Worm (Caenorhabditis elegans) whole organism, young adult: ENCODE data around the gene K10C2.6.

ENCODE experiments used
- B0019.2 ChIP-seq: fragments of 200-800 bp; sonication (Bioruptor generic); conservative IDR thresholded peaks from 2 replicates; pipeline ENCODE4 v1.3.6; 2022; ENCODE audit warnings: missing genetic modification reagents, missing genetic modification characterization, missing compliant biosample characterization
- C06A6.2 ChIP-seq: fragments of 200-800 bp; sonication (Bioruptor generic); conservative IDR thresholded peaks from 2 replicates; pipeline ENCODE4 v1.3.6; 2022; ENCODE audit warnings: missing genetic modification characterization, missing compliant biosample characterization
- D2030.7 ChIP-seq: fragments of 200-800 bp; sonication (Bioruptor generic); IDR thresholded peaks from 2 replicates; pipeline ENCODE4 v1.3.6; 2022; ENCODE audit warnings: missing genetic modification reagents, missing genetic modification characterization, missing compliant biosample characterization
- F39B2.1 ChIP-seq: fragments of 200-800 bp; sonication (Bioruptor generic); IDR thresholded peaks from 2 replicates; pipeline ENCODE4 v1.3.6; 2022; ENCODE audit warnings: missing genetic modification reagents, missing genetic modification characterization, missing compliant biosample characterization
- K11D2.4 ChIP-seq: fragments of 200-800 bp; sonication (Bioruptor generic); IDR thresholded peaks from 2 replicates; pipeline ENCODE4 v1.3.6; 2022; ENCODE audit warnings: missing genetic modification reagents, missing genetic modification characterization, missing compliant biosample characterization
- K12H6.12 ChIP-seq: fragments of 200-800 bp; sonication (Bioruptor generic); optimal IDR thresholded peaks from 2 replicates; lab custom pipeline; 2018; ENCODE audit warnings: mild to moderate bottlenecking, missing genetic modification characterization, missing compliant biosample characterization
- T07F8.4 ChIP-seq: sonication (generic microtip); optimal IDR thresholded peaks from 2 replicates; lab custom pipeline; 2016; ENCODE audit warnings: mild to moderate bottlenecking, missing genetic modification characterization, moderate library complexity, missing compliant biosample characterization
- T26A5.8 ChIP-seq: sonication (generic microtip); optimal IDR thresholded peaks from 2 replicates; lab custom pipeline; 2016; ENCODE audit warnings: missing genetic modification characterization, missing compliant biosample characterization
- Y79H2A.3 ChIP-seq: fragments of 200-800 bp; sonication (Bioruptor generic); conservative IDR thresholded peaks from 2 replicates; pipeline ENCODE4 v1.3.6; 2022; ENCODE audit warnings: missing genetic modification reagents, missing genetic modification characterization, missing compliant biosample characterization
- aptf-3 ChIP-seq: fragments of 200-800 bp; sonication (Bioruptor generic); IDR thresholded peaks from 2 replicates; pipeline ENCODE4 v1.3.6; 2022; ENCODE audit warnings: missing genetic modification characterization, missing compliant biosample characterization
- attf-3 ChIP-seq: fragments of 200-800 bp; sonication (Bioruptor generic); conservative IDR thresholded peaks from 2 replicates; pipeline ENCODE4 v1.3.6; 2022; ENCODE audit warnings: missing genetic modification reagents, missing genetic modification characterization, missing compliant biosample characterization
- bed-1 ChIP-seq: fragments of 200-800 bp; sonication (Bioruptor generic); IDR thresholded peaks from 2 replicates; pipeline ENCODE4 v1.3.6; 2022; ENCODE audit warnings: missing genetic modification reagents, missing genetic modification characterization, missing compliant biosample characterization
- cebp-1 ChIP-seq, 2 experiments: fragments of 200-800 bp in 1 of 2; sonication (Bioruptor generic) in 1 of 2; sonication (generic microtip) in 1 of 2; IDR thresholded peaks in 1 of 2; optimal IDR thresholded peaks in 1 of 2; 2 replicates each; pipeline versions ENCODE4 v1.3.6 to Lab custom; 2017 to 2022; ENCODE audit warnings: missing compliant biosample characterization in 2 of 2, missing genetic modification characterization in 2 of 2, mild to moderate bottlenecking in 1 of 2, missing genetic modification reagents in 1 of 2, moderate library complexity in 1 of 2
- ceh-40 ChIP-seq: fragments of 200-800 bp; sonication (Bioruptor generic); IDR thresholded peaks from 2 replicates; pipeline ENCODE4 v1.3.6; 2022; ENCODE audit warnings: missing genetic modification characterization, missing compliant biosample characterization
- ceh-58 ChIP-seq: fragments of 200-800 bp; sonication (Bioruptor generic); IDR thresholded peaks from 2 replicates; pipeline ENCODE4 v1.3.6; 2022; ENCODE audit warnings: missing genetic modification characterization, missing compliant biosample characterization
- ceh-79 ChIP-seq: sonication (generic microtip); optimal IDR thresholded peaks from 2 replicates; lab custom pipeline; 2017; ENCODE audit warnings: mild to moderate bottlenecking, missing genetic modification characterization, missing compliant biosample characterization
- dox-1 ChIP-seq: fragments of 200-800 bp; sonication (Bioruptor generic); IDR thresholded peaks from 2 replicates; pipeline ENCODE4 v1.3.6; 2022; ENCODE audit warnings: missing genetic modification reagents, missing genetic modification characterization, missing compliant biosample characterization
- dpl-1 ChIP-seq: fragments of 150-350 bp; optimal IDR thresholded peaks from 2 replicates; lab custom pipeline; 2014; ENCODE audit warnings: missing biosample characterization, missing genetic modification reagents, missing genetic modification characterization
- efl-1 ChIP-seq: fragments of 150-350 bp; optimal IDR thresholded peaks from 2 replicates; lab custom pipeline; 2014; ENCODE audit warnings: missing biosample characterization, missing genetic modification reagents, missing genetic modification characterization
- egl-18 ChIP-seq: fragments of 200-800 bp; sonication (Bioruptor generic); IDR thresholded peaks from 2 replicates; pipeline ENCODE4 v1.3.6; 2022; ENCODE audit warnings: missing genetic modification reagents, missing genetic modification characterization, missing compliant biosample characterization
- egl-44 ChIP-seq: fragments of 200-800 bp; sonication (Bioruptor generic); IDR thresholded peaks from 2 replicates; pipeline ENCODE4 v1.3.6; 2022; ENCODE audit warnings: missing genetic modification reagents, missing genetic modification characterization, missing compliant biosample characterization
- egrh-3 ChIP-seq: fragments of 200-800 bp; sonication (Bioruptor generic); IDR thresholded peaks from 2 replicates; pipeline ENCODE4 v1.3.6; 2022; ENCODE audit warnings: missing genetic modification reagents, missing genetic modification characterization, missing compliant biosample characterization
- ets-4 ChIP-seq: fragments of 200-800 bp; sonication (Bioruptor generic); optimal IDR thresholded peaks from 2 replicates; lab custom pipeline; 2018; ENCODE audit warnings: mild to moderate bottlenecking, missing genetic modification characterization, missing compliant biosample characterization
- gei-17 ChIP-seq: fragments of 200-800 bp; sonication (Bioruptor generic); optimal IDR thresholded peaks from 2 replicates; lab custom pipeline; 2018; ENCODE audit warnings: mild to moderate bottlenecking, missing genetic modification characterization, missing compliant biosample characterization
- him-1 ChIP-seq: sonication (generic microtip); optimal IDR thresholded peaks from 2 replicates; lab custom pipeline; 2016; ENCODE audit warnings: missing genotype, missing genetic modification reagents, missing genetic modification characterization, missing compliant biosample characterization
- hlh-26 ChIP-seq: fragments of 200-800 bp; sonication (Bioruptor generic); conservative IDR thresholded peaks from 2 replicates; pipeline ENCODE4 v1.3.6; 2022; ENCODE audit warnings: missing genetic modification reagents, missing genetic modification characterization, missing compliant biosample characterization
- hmg-20 ChIP-seq: fragments of 200-800 bp; sonication (Bioruptor generic); IDR thresholded peaks from 2 replicates; pipeline ENCODE4 v1.3.6; 2022; ENCODE audit warnings: missing genetic modification reagents, missing genetic modification characterization, missing compliant biosample characterization
- lag-1 ChIP-seq: fragments of 200-800 bp; sonication (Bioruptor generic); IDR thresholded peaks from 2 replicates; pipeline ENCODE4 v1.3.6; 2022; ENCODE audit warnings: missing genetic modification reagents, missing genetic modification characterization, missing compliant biosample characterization
- let-526 ChIP-seq: fragments of 200-800 bp; sonication (Bioruptor generic); IDR thresholded peaks from 2 replicates; pipeline ENCODE4 v1.3.6; 2022; ENCODE audit warnings: missing genetic modification reagents, missing genetic modification characterization, missing compliant biosample characterization
- let-607 ChIP-seq, 2 experiments: fragments of 200-800 bp in 1 of 2; sonication (Bioruptor generic) in 1 of 2; sonication (generic microtip) in 1 of 2; optimal IDR thresholded peaks; 2 replicates each; lab custom pipeline; 2016 to 2018; ENCODE audit warnings: mild to moderate bottlenecking in 2 of 2, missing compliant biosample characterization in 2 of 2, missing genetic modification characterization in 2 of 2, moderate library complexity in 2 of 2, missing genotype in 1 of 2
- lin-26 ChIP-seq: fragments of 200-800 bp; sonication (Bioruptor generic); IDR thresholded peaks from 2 replicates; pipeline ENCODE4 v1.3.6; 2022; ENCODE audit warnings: missing genetic modification reagents, missing genetic modification characterization, missing compliant biosample characterization
- lin-40 ChIP-seq: sonication (generic microtip); optimal IDR thresholded peaks from 2 replicates; lab custom pipeline; 2016; ENCODE audit warnings: missing genetic modification characterization, mild to moderate bottlenecking, missing compliant biosample characterization, missing genotype, missing genetic modification reagents
- lsl-1 ChIP-seq: fragments of 200-800 bp; sonication (Bioruptor generic); optimal IDR thresholded peaks from 2 replicates; lab custom pipeline; 2018; ENCODE audit warnings: mild to moderate bottlenecking, missing genetic modification characterization, moderate library complexity, missing compliant biosample characterization
- madf-3 ChIP-seq: fragments of 200-800 bp; sonication (Bioruptor generic); IDR thresholded peaks from 2 replicates; pipeline ENCODE4 v1.3.6; 2022; ENCODE audit warnings: missing genetic modification reagents, missing genetic modification characterization, missing compliant biosample characterization
- madf-6 ChIP-seq: fragments of 200-800 bp; sonication (Bioruptor generic); IDR thresholded peaks from 2 replicates; pipeline ENCODE4 v1.3.6; 2022; ENCODE audit warnings: missing genetic modification reagents, missing genetic modification characterization, missing compliant biosample characterization
- nhr-90 ChIP-seq: sonication (generic microtip); optimal IDR thresholded peaks from 2 replicates; lab custom pipeline; 2016; ENCODE audit warnings: missing genotype, mild to moderate bottlenecking, missing genetic modification characterization, missing compliant biosample characterization
- pha-4 ChIP-seq: fragments of 150-350 bp; sonication (generic microtip); optimal IDR thresholded peaks from 2 replicates; lab custom pipeline; 2014; ENCODE audit warnings: missing biosample characterization, missing genetic modification reagents, missing genetic modification characterization
- sea-2 ChIP-seq: fragments of 200-800 bp; sonication (Bioruptor generic); IDR thresholded peaks from 2 replicates; pipeline ENCODE4 v1.3.6; 2022; ENCODE audit warnings: missing genetic modification characterization, missing compliant biosample characterization
- sptf-2 ChIP-seq: fragments of 200-800 bp; sonication (Bioruptor generic); optimal IDR thresholded peaks from 2 replicates; lab custom pipeline; 2018; ENCODE audit warnings: mild to moderate bottlenecking, missing genetic modification characterization, missing compliant biosample characterization
- unc-62 ChIP-seq: fragments of 150-350 bp; optimal IDR thresholded peaks from 2 replicates; lab custom pipeline; 2014; ENCODE audit warnings: missing biosample characterization, missing genetic modification reagents, missing genetic modification characterization
- zim-3 ChIP-seq: sonication (generic microtip); optimal IDR thresholded peaks from 2 replicates; lab custom pipeline; 2017; ENCODE audit warnings: mild to moderate bottlenecking, missing genetic modification characterization, moderate library complexity, missing compliant biosample characterization
- ztf-22 ChIP-seq: fragments of 200-800 bp; sonication (Bioruptor generic); optimal IDR thresholded peaks from 2 replicates; lab custom pipeline; 2018; ENCODE audit warnings: mild to moderate bottlenecking, missing genetic modification characterization, moderate library complexity, missing compliant biosample characterization
- ztf-26 ChIP-seq: sonication (generic microtip); optimal IDR thresholded peaks from 2 replicates; lab custom pipeline; 2017; ENCODE audit warnings: missing genetic modification characterization, missing compliant biosample characterization
- ztf-28 ChIP-seq: fragments of 200-800 bp; sonication (Bioruptor generic); IDR thresholded peaks from 2 replicates; pipeline ENCODE4 v1.3.6; 2022; ENCODE audit warnings: missing genetic modification reagents, missing genetic modification characterization, missing compliant biosample characterization
- ztf-3 ChIP-seq: fragments of 200-800 bp; sonication (Bioruptor generic); optimal IDR thresholded peaks from 2 replicates; lab custom pipeline; 2018; ENCODE audit warnings: mild to moderate bottlenecking, missing genetic modification characterization, missing compliant biosample characterization

The K10C2.6 gene

DNA sequence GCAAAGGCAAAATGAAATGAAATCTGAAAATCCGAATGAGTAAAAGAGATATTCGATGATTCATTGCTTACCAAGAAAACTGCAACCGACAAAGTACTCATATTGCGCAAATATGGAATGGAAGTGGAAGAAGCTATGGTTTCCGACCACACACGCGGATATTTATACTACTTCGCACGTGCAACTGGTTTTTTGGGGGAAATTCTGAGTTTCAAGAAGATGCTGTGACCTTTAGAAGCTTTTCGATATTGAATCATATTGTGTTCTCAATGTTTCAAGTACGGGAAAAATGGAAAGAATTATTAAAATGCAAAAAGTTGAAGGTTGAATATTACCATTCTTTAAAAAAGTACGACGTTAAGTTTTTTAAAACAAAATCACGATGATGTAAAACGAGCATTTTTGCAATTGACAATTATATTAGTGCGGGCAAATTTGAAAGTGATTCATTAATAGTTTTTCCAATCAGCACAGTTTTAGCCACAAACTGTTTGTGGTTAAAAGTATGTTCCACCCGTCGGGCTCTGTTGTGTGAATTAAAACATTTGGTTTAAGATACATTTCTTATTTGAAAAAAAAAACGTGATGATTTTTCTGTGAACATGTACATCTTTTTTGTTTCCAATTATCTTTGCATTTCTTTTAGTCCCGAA is at the start of gene K10C2.6, which contains the start of gene grl-6:
TSS of gene K10C2.6 (plus strand) at position 603 of the 653 bp plus-strand sequence.
TSS of gene grl-6 (minus strand) at position 101 of the 653 bp plus-strand sequence.
- TF ChIP-seq egl-44 (no peak), hmg-20 (GFP tag; lab: Robert Waterston, UW) (no peak), egrh-3 (GFP tag; lab: Robert Waterston, UW) (no peak), gei-17 (no peak), aptf-3 (GFP tag; lab: Robert Waterston, UW) (no peak), sptf-2 (GFP tag; lab: Kevin White, UChicago) (no peak), unc-62 (GFP tag; lab: Kevin White, UChicago) (no peak), B0019.2 (GFP tag; lab: Robert Waterston, UW) (no peak), nhr-90 (tag; lab: Kevin White, UChicago) (no peak), lin-26 (GFP tag; lab: Robert Waterston, UW) (no peak), ceh-58 (GFP tag; lab: Robert Waterston, UW) (no peak), madf-3 (GFP tag; lab: Robert Waterston, UW) (no peak), T07F8.4 (tag; lab: Kevin White, UChicago) (no peak), madf-6 (GFP tag; lab: Robert Waterston, UW) (no peak), lsl-1 (GFP tag; lab: Kevin White, UChicago) (no peak), ets-4 (GFP tag; lab: Kevin White, UChicago) (no peak), sea-2 (no peak), let-607 (tag; optimal IDR thresholded peaks at IDR 0.05; lab: Kevin White, UChicago) (no peak), ztf-22 (no peak), lin-40 (tag; lab: Kevin White, UChicago) (no peak)

DNA sequence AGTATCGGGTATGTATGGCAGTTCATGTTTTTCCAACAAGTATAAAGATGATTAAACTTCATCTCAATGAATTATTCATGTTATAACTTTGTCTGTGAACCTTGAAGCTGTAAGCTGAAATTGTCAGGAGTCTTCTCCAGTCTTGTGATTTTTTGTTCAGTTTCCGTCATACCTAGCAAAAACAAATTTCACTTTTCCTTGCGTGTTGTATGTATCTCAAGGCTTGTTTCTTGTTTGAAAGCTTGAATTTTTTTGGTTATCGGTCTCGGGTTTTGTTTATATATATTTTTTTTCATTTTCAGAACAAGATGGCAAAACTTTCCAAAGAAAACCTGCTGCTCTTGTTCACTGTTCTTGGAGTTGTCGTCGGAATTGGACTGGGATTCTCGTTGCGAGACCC is 48.1 kb upstream of the K10C2.6 start, which contains the start of gene glt-4:
TSS of gene glt-4 (plus strand) at position 301 of the 400 bp plus-strand sequence.
- TF ChIP-seq let-526 (GFP tag; lab: Robert Waterston, UW) (no peak), K12H6.12 (tag; lab: Kevin White, UChicago) (no peak), dpl-1 (GFP tag; lab: Kevin White, UChicago) (no peak), him-1 (no peak), C06A6.2 (GFP tag; lab: Robert Waterston, UW) (no peak), ceh-40 (GFP tag; lab: Robert Waterston, UW) (no peak), B0019.2 (GFP tag; lab: Robert Waterston, UW) (no peak), sea-2 (no peak), bed-1 (no peak), F39B2.1 (no peak), dox-1 (GFP tag; lab: Robert Waterston, UW) (no peak), ztf-28 (no peak), efl-1 (GFP tag; lab: Kevin White, UChicago) (no peak), cebp-1 (GFP tag; IDR thresholded peaks at IDR 0.05; lab: Robert Waterston, UW) (no peak), cebp-1 (tag; optimal IDR thresholded peaks at IDR 0.05; lab: Kevin White, UChicago) (no peak), T26A5.8 (tag; lab: Kevin White, UChicago) (no peak)

- no peak for TF ChIP-seq lag-1
These were observed 45.3 kb upstream of the K10C2.6 start for ce11 chrX:6405905-6406304.

- TF ChIP-seq attf-3 (GFP tag; lab: Robert Waterston, UW) (no peak), hlh-26 (GFP tag; lab: Robert Waterston, UW) (no peak), ceh-40 (GFP tag; lab: Robert Waterston, UW) (no peak), D2030.7 (GFP tag; lab: Robert Waterston, UW) (no peak), pha-4 (no peak), egl-18 (GFP tag; lab: Robert Waterston, UW) (no peak), K11D2.4 (GFP tag; lab: Robert Waterston, UW) (no peak), ztf-26 (tag; lab: Kevin White, UChicago) (no peak), Y79H2A.3 (GFP tag; lab: Robert Waterston, UW) (no peak), ztf-3 (GFP tag; lab: Kevin White, UChicago) (no peak), gei-17 (no peak), zim-3 (tag; lab: Kevin White, UChicago) (no peak), ceh-79 (tag; lab: Kevin White, UChicago) (no peak), T26A5.8 (tag; lab: Kevin White, UChicago) (no peak)
These were observed 43.4 kb upstream of the K10C2.6 start for ce11 chrX:6407805-6408204.
